Worm (Caenorhabditis elegans): ENCODE data around the gene lys-1.

ce11 chrV:10277579-10277978 lies at the start of gene lys-1:
- TF ChIP-seq F13C5.2 (tag; optimal IDR thresholded peaks at IDR 0.05): no peak
- no peak for TF ChIP-seq ama-1 (optimal IDR thresholded peaks at IDR 0.05)
- no peak for TF ChIP-seq ceh-36 (tag; optimal IDR thresholded peaks at IDR 0.05)
- TF ChIP-seq tra-4 (tag; optimal IDR thresholded peaks at IDR 0.05): no peak
- TF ChIP-seq ets-7 (tag; optimal IDR thresholded peaks at IDR 0.05): no peak
- TF ChIP-seq hmbx-1 (tag; optimal IDR thresholded peaks at IDR 0.05): no peak
- TF ChIP-seq pes-1 (GFP tag; IDR thresholded peaks at IDR 0.05): no peak
- no peak for TF ChIP-seq tbx-11 (GFP tag; IDR thresholded peaks at IDR 0.05)

All from whole organism, early embryonic.